Worm (Caenorhabditis elegans) whole organism, late embryonic: ENCODE measurements around the gene toh-1.

Experiments used
- C08G9.2 ChIP-seq: sonication (generic microtip); optimal IDR thresholded peaks from 2 replicates; lab custom pipeline; 2016; ENCODE audit warnings: mild to moderate bottlenecking, missing genetic modification characterization, moderate library complexity, missing compliant biosample characterization
- C38D4.7 ChIP-seq: fragments of 200-800 bp; sonication (Bioruptor generic); optimal IDR thresholded peaks from 2 replicates; lab custom pipeline; 2018; ENCODE audit warnings: mild to moderate bottlenecking, missing genetic modification characterization, moderate library complexity, missing compliant biosample characterization
- T23F11.4 ChIP-seq: fragments of 200-800 bp; sonication (Bioruptor generic); optimal IDR thresholded peaks from 2 replicates; lab custom pipeline; 2018; ENCODE audit warnings: mild to moderate bottlenecking, missing genetic modification characterization, missing compliant biosample characterization
- Y22D7AL.16 ChIP-seq: sonication (generic microtip); optimal IDR thresholded peaks from 2 replicates; lab custom pipeline; 2016; ENCODE audit warnings: missing genetic modification characterization, missing compliant biosample characterization
- ahr-1 ChIP-seq: sonication (generic microtip); optimal IDR thresholded peaks from 2 replicates; lab custom pipeline; 2016; ENCODE audit warnings: missing genetic modification characterization, missing compliant biosample characterization
- ama-1 ChIP-seq: fragments of 150-350 bp; optimal IDR thresholded peaks from 2 replicates; lab custom pipeline; 2014
- ceh-18 ChIP-seq: sonication (generic microtip); optimal IDR thresholded peaks from 2 replicates; lab custom pipeline; 2016; ENCODE audit warnings: missing genetic modification characterization, missing compliant biosample characterization
- ceh-2 ChIP-seq: sonication (generic microtip); optimal IDR thresholded peaks from 2 replicates; lab custom pipeline; 2016; ENCODE audit warnings: missing genotype, missing genetic modification characterization, missing compliant biosample characterization
- ceh-24 ChIP-seq: sonication (generic microtip); optimal IDR thresholded peaks from 2 replicates; lab custom pipeline; 2016; ENCODE audit warnings: mild to moderate bottlenecking, missing genetic modification characterization, missing compliant biosample characterization
- ceh-31 ChIP-seq: sonication (generic microtip); optimal IDR thresholded peaks from 2 replicates; lab custom pipeline; 2016; ENCODE audit warnings: missing genetic modification characterization, missing compliant biosample characterization
- ceh-45 ChIP-seq: fragments of 200-800 bp; sonication (Bioruptor generic); IDR thresholded peaks from 2 replicates; pipeline ENCODE4 v1.3.6; 2022; ENCODE audit warnings: missing genetic modification reagents, missing genetic modification characterization, missing compliant biosample characterization
- ceh-6 ChIP-seq: fragments of 200-800 bp; sonication (Bioruptor generic); optimal IDR thresholded peaks from 2 replicates; lab custom pipeline; 2018; ENCODE audit warnings: mild to moderate bottlenecking, missing genetic modification characterization, missing compliant biosample characterization
- che-1 ChIP-seq: sonication (generic microtip); optimal IDR thresholded peaks from 2 replicates; lab custom pipeline; 2016; ENCODE audit warnings: mild to moderate bottlenecking, missing genetic modification characterization, missing compliant biosample characterization
- elt-2 ChIP-seq: sonication (generic microtip); optimal IDR thresholded peaks from 2 replicates; lab custom pipeline; 2016; ENCODE audit warnings: missing genetic modification reagents, missing genetic modification characterization, missing compliant biosample characterization
- eyg-1 ChIP-seq: sonication (generic microtip); optimal IDR thresholded peaks from 2 replicates; lab custom pipeline; 2016; ENCODE audit warnings: missing genotype, missing genetic modification characterization, missing compliant biosample characterization
- fkh-6 ChIP-seq: sonication (generic microtip); optimal IDR thresholded peaks from 2 replicates; lab custom pipeline; 2016; ENCODE audit warnings: missing genetic modification characterization, missing compliant biosample characterization
- gmeb-2 ChIP-seq: sonication (generic microtip); optimal IDR thresholded peaks from 2 replicates; lab custom pipeline; 2016; ENCODE audit warnings: missing genetic modification characterization, inconsistent platforms, missing compliant biosample characterization
- hlh-15 ChIP-seq: sonication (generic microtip); optimal IDR thresholded peaks from 2 replicates; lab custom pipeline; 2016; ENCODE audit warnings: missing genetic modification characterization, missing compliant biosample characterization
- hlh-30 ChIP-seq: sonication (generic microtip); optimal IDR thresholded peaks from 2 replicates; lab custom pipeline; 2017; ENCODE audit warnings: antibody characterized with exemption, missing genetic modification characterization, missing compliant biosample characterization; ENCODE audit not compliant: insufficient read depth
- hlh-8 ChIP-seq: sonication (generic microtip); optimal IDR thresholded peaks from 2 replicates; lab custom pipeline; 2016; ENCODE audit warnings: missing genotype, missing genetic modification characterization, missing compliant biosample characterization
- lin-11 ChIP-seq: fragments of 200-800 bp; sonication (Bioruptor generic); optimal IDR thresholded peaks from 2 replicates; lab custom pipeline; 2018; ENCODE audit warnings: mild to moderate bottlenecking, missing genetic modification characterization, missing compliant biosample characterization
- npax-4 ChIP-seq: sonication (generic microtip); optimal IDR thresholded peaks from 2 replicates; lab custom pipeline; 2016; ENCODE audit warnings: missing genetic modification characterization, missing compliant biosample characterization
- odd-2 ChIP-seq: sonication (generic microtip); optimal IDR thresholded peaks from 2 replicates; lab custom pipeline; 2017; ENCODE audit warnings: antibody characterized with exemption, mild to moderate bottlenecking, missing genetic modification characterization, missing compliant biosample characterization
- pat-9 ChIP-seq: fragments of 200-800 bp; sonication (Bioruptor generic); optimal IDR thresholded peaks from 2 replicates; lab custom pipeline; 2018; ENCODE audit warnings: mild to moderate bottlenecking, missing genetic modification characterization, moderate library complexity, missing compliant biosample characterization
- pax-1 ChIP-seq: fragments of 150-350 bp; optimal IDR thresholded peaks from 2 replicates; lab custom pipeline; 2014; ENCODE audit warnings: missing biosample characterization, missing genetic modification characterization
- pha-2 ChIP-seq: sonication (generic microtip); optimal IDR thresholded peaks from 2 replicates; lab custom pipeline; 2017; ENCODE audit warnings: mild to moderate bottlenecking, missing genetic modification characterization, missing compliant biosample characterization
- pha-4 ChIP-seq: fragments of 150-350 bp; optimal IDR thresholded peaks from 2 replicates; lab custom pipeline; 2018; ENCODE audit warnings: missing biosample characterization, missing genetic modification reagents, missing genetic modification characterization
- pqm-1 ChIP-seq: sonication (generic microtip); optimal IDR thresholded peaks from 2 replicates; lab custom pipeline; 2016; ENCODE audit warnings: missing genetic modification characterization, missing compliant biosample characterization
- ref-2 ChIP-seq: sonication (generic microtip); optimal IDR thresholded peaks from 2 replicates; lab custom pipeline; 2016; ENCODE audit warnings: missing genetic modification characterization, missing compliant biosample characterization
- tbx-7 ChIP-seq: sonication (generic microtip); optimal IDR thresholded peaks from 2 replicates; lab custom pipeline; 2016; ENCODE audit warnings: missing genotype, missing genetic modification characterization, missing compliant biosample characterization
- unc-3 ChIP-seq, 2 experiments: fragments of 200-800 bp in 1 of 2; sonication (Bioruptor generic) in 1 of 2; sonication (generic microtip) in 1 of 2; conservative IDR thresholded peaks in 1 of 2; optimal IDR thresholded peaks in 1 of 2; 2 replicates each; pipeline versions ENCODE4 v1.3.6 to Lab custom; 2016 to 2022; ENCODE audit warnings: missing compliant biosample characterization in 2 of 2, missing genetic modification characterization in 2 of 2, missing genetic modification reagents in 1 of 2
- unc-42 ChIP-seq: sonication (generic microtip); optimal IDR thresholded peaks from 2 replicates; lab custom pipeline; 2016; ENCODE audit warnings: missing genotype, missing genetic modification characterization, missing compliant biosample characterization
- unc-86 ChIP-seq: sonication (generic microtip); optimal IDR thresholded peaks from 2 replicates; lab custom pipeline; 2016; ENCODE audit warnings: missing genetic modification characterization, missing compliant biosample characterization

The toh-1 gene

DNA sequence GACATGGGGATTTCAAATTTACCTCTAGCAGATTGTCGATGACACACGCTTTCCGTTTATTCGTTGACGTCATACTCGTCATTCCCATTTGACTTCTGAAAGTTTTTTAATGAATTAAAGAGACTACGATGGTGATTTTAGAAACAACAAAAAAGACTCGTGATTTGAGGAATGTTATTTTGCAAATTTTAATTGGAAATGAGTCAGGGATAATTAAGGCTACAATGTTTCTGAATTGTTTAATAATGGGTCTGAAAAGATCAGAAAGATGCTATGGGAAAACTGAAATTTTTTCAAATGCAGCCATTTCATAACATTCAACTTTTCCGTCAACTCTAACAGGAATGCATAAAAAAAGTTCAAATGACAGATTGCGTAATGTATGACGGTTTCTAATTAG is 43.4 kb downstream of the toh-1 start, which contains the start of gene C44F1.1:
TSS of gene C44F1.1 (minus strand) at position 101 of the 400 bp plus-strand sequence.
- TF ChIP-seq odd-2 (no peak), pax-1 (no peak), ceh-6 (no peak), ref-2 (tag; lab: Kevin White, UChicago) (no peak), pha-4 (no peak), ceh-18 (tag; lab: Kevin White, UChicago) (no peak), eyg-1 (tag; lab: Kevin White, UChicago) (no peak), Y22D7AL.16 (no peak), che-1 (no peak), tbx-7 (tag; lab: Kevin White, UChicago) (no peak), fkh-6 (tag; lab: Kevin White, UChicago) (no peak), ceh-2 (tag; lab: Kevin White, UChicago) (no peak)

DNA sequence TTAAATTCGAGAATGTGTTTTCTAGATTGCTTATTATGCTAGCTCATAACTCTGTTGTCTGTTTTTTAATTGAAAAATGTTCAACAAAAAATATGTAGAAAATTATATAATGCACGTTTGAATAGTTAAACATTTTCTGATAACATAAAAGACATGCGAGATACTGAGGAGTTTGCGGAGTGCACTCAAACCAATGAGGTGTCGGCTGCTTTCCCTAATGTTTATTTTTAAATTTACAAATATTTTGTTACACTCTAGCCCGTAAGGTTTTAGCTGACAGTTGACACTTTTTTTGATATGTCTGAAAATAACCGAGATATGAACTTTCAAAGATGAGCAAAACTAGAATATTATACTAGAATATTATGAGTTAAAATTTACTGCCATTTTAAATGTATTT is 44.2 kb downstream of the toh-1 start:
- no peak for TF ChIP-seq pha-4
- TF ChIP-seq T23F11.4 (GFP tag; lab: Kevin White, UChicago): no peak
- no peak for TF ChIP-seq elt-2 (tag; lab: Kevin White, UChicago)
- no peak for TF ChIP-seq ceh-24 (tag; lab: Kevin White, UChicago)
- no peak for TF ChIP-seq C38D4.7
- no peak for TF ChIP-seq ceh-45
- TF ChIP-seq hlh-8: no peak
- no peak for TF ChIP-seq che-1
- no peak for TF ChIP-seq lin-11 (tag; lab: Kevin White, UChicago)
- TF ChIP-seq npax-4: no peak
- no peak for TF ChIP-seq pqm-1 (tag; lab: Kevin White, UChicago)
- no peak for TF ChIP-seq pax-1
- TF ChIP-seq ama-1 (lab: Kevin White, UChicago): no peak
- no peak for TF ChIP-seq fkh-6 (tag; lab: Kevin White, UChicago)
- TF ChIP-seq unc-3 (GFP tag; conservative IDR thresholded peaks at IDR 0.05; lab: Robert Waterston, UW): no peak
- TF ChIP-seq unc-3 (tag; optimal IDR thresholded peaks at IDR 0.05; lab: Kevin White, UChicago): no peak
- no peak for TF ChIP-seq gmeb-2 (tag; lab: Kevin White, UChicago)
- TF ChIP-seq hlh-15 (tag; lab: Kevin White, UChicago): no peak

DNA sequence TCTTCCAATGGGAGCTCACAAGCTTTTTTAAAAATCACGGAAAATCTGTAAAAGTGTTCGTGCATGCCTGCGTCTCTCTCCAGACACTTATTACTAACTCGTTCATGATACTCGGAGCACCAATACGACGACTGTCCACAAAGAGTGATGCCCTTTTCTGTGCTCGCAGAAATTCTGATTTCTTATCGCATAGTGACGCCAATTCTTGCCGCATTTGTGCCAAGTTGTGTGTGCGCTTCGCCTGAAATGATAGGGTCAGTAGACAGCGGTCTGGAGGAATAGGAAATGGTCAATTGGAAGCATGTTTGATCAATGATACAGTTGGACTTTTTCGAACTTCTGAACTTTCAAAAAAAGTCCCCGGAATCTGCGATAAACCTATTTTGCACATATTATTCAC is 44.8 kb downstream of the toh-1 start:
- TF ChIP-seq ahr-1 (no peak), gmeb-2 (tag; lab: Kevin White, UChicago) (no peak), pat-9 (tag; lab: Kevin White, UChicago) (no peak), elt-2 (tag; lab: Kevin White, UChicago) (peak; percentile 26)

DNA sequence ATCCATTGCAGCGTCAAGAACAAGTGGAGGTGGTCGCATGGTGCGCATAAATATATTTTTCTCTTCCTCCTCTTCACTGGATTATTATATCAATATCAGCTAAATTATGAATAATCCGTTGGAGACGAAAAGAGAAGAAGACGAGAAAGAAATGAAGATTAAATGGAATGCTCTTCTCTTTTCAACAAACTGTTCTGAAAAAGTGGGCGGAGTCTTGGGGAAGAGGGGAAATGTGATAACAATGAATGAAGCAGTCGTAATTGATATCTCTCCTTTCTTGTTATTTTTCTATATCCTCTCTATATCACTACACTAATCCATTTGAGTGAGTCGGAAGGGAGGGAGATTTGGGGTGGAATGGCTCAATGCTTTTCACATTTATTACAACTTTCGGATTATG is 49.5 kb downstream of the toh-1 start, which contains the start of gene arcp-1:
TSS of gene arcp-1 (minus strand) at position 101 of the 400 bp plus-strand sequence.
- TF ChIP-seq npax-4 (no peak), T23F11.4 (GFP tag; lab: Kevin White, UChicago) (no peak), unc-42 (tag; lab: Kevin White, UChicago) (no peak), lin-11 (tag; lab: Kevin White, UChicago) (no peak), pqm-1 (tag; lab: Kevin White, UChicago) (no peak), pax-1 (no peak), ceh-31 (tag; lab: Kevin White, UChicago) (no peak), unc-3 (GFP tag; conservative IDR thresholded peaks at IDR 0.05; lab: Robert Waterston, UW) (no peak), unc-3 (tag; optimal IDR thresholded peaks at IDR 0.05; lab: Kevin White, UChicago) (no peak), unc-86 (tag; lab: Kevin White, UChicago) (no peak), hlh-30 (tag; lab: Kevin White, UChicago) (no peak), pha-2 (no peak), ceh-6 (no peak), C08G9.2 (tag; lab: Kevin White, UChicago) (no peak)
